Fruit fly (Drosophila melanogaster) whole organism, embryonic: ENCODE data around the gene Ldh.
A peak's percentile ranks its signal among the peaks of the same experiment; 100 is the strongest.

Experiments used
- CG10147 ChIP-seq: fragments of 200-800 bp; sonication (Bioruptor generic); optimal IDR thresholded peaks from 2 replicates; lab custom pipeline; 2019; ENCODE audit warnings: missing biosample characterization, mild to moderate bottlenecking, missing genetic modification characterization, moderate library complexity
- CG1024 ChIP-seq: fragments of 200-800 bp; sonication (Bioruptor generic); IDR thresholded peaks from 2 replicates; pipeline ENCODE4 v1.3.6; 2022; ENCODE audit warnings: missing biosample characterization, missing genetic modification characterization
- CG10267 ChIP-seq: fragments of 200-800 bp; sonication (Bioruptor generic); optimal IDR thresholded peaks from 2 replicates; lab custom pipeline; 2018; ENCODE audit warnings: missing biosample characterization, mild to moderate bottlenecking, missing genetic modification characterization, moderate library complexity
- CG12104 ChIP-seq: fragments of 200-800 bp; sonication (Bioruptor generic); optimal IDR thresholded peaks from 3 replicates; lab custom pipeline; 2016; ENCODE audit warnings: missing biosample characterization, missing genetic modification characterization
- CG1233 ChIP-seq: fragments of 200-800 bp; sonication (Bioruptor generic); optimal IDR thresholded peaks from 4 replicates; lab custom pipeline; 2018; ENCODE audit warnings: missing biosample characterization, mild to moderate bottlenecking, missing genetic modification characterization
- CG13123 ChIP-seq: fragments of 200-800 bp; sonication (Bioruptor generic); optimal IDR thresholded peaks from 2 replicates; lab custom pipeline; 2016; ENCODE audit warnings: missing biosample characterization, missing genetic modification characterization
- CG16779 ChIP-seq: fragments of 200-800 bp; sonication (Bioruptor generic); IDR thresholded peaks from 2 replicates; pipeline ENCODE4 v1.3.6; 2022; ENCODE audit warnings: missing biosample characterization, missing genetic modification characterization
- CG16815 ChIP-seq: fragments of 200-800 bp; sonication (Bioruptor generic); optimal IDR thresholded peaks from 3 replicates; lab custom pipeline; 2017; ENCODE audit warnings: missing biosample characterization, mild to moderate bottlenecking, missing genetic modification characterization
- CG18619 ChIP-seq: fragments of 200-800 bp; sonication (Bioruptor generic); optimal IDR thresholded peaks from 3 replicates; lab custom pipeline; 2017; ENCODE audit warnings: missing biosample characterization, mild to moderate bottlenecking, missing genetic modification characterization
- CG2199 ChIP-seq: fragments of 200-800 bp; sonication (Bioruptor generic); IDR thresholded peaks from 3 replicates; pipeline ENCODE4 v1.3.6; 2022; ENCODE audit warnings: missing biosample characterization, missing genetic modification characterization
- CG30020 ChIP-seq: fragments of 200-800 bp; optimal IDR thresholded peaks from 2 replicates; lab custom pipeline; 2019; ENCODE audit warnings: missing biosample characterization, mild to moderate bottlenecking, missing genetic modification characterization, moderate library complexity
- CG32772 ChIP-seq: fragments of 200-800 bp; sonication (Bioruptor generic); IDR thresholded peaks from 2 replicates; pipeline ENCODE4 v1.3.6; 2022; ENCODE audit warnings: missing biosample characterization, missing genetic modification characterization
- CG3407 ChIP-seq: fragments of 200-800 bp; sonication (Bioruptor generic); optimal IDR thresholded peaks from 2 replicates; lab custom pipeline; 2018; ENCODE audit warnings: missing biosample characterization, mild to moderate bottlenecking, missing genetic modification characterization
- CG34422 ChIP-seq: fragments of 200-800 bp; sonication (Bioruptor generic); IDR thresholded peaks from 3 replicates; pipeline ENCODE4 v1.3.6; 2022; ENCODE audit warnings: missing biosample characterization, missing genetic modification characterization
- CG3726 ChIP-seq: fragments of 200-800 bp; sonication (Bioruptor generic); IDR thresholded peaks from 3 replicates; pipeline ENCODE4, ENCODE4 v1.3.6; 2022; ENCODE audit warnings: missing biosample characterization, missing genetic modification characterization
- CG4404 ChIP-seq: fragments of 200-800 bp; sonication (Bioruptor generic); IDR thresholded peaks from 2 replicates; pipeline ENCODE4 v1.3.6; 2022; ENCODE audit warnings: missing biosample characterization, missing genetic modification characterization
- CG6765 ChIP-seq: fragments of 200-800 bp; sonication (Bioruptor generic); optimal IDR thresholded peaks from 3 replicates; lab custom pipeline; 2017; ENCODE audit warnings: missing biosample characterization, mild to moderate bottlenecking, missing genetic modification characterization
- CG7556 ChIP-seq: fragments of 200-800 bp; sonication (Bioruptor generic); optimal IDR thresholded peaks from 2 replicates; lab custom pipeline; 2017; ENCODE audit warnings: missing biosample characterization, mild to moderate bottlenecking, missing genetic modification characterization
- CG8281 ChIP-seq: fragments of 200-800 bp; sonication (Bioruptor generic); optimal IDR thresholded peaks from 2 replicates; lab custom pipeline; 2018; ENCODE audit warnings: missing biosample characterization, mild to moderate bottlenecking, missing genetic modification characterization, moderate library complexity
- CG8290 ChIP-seq, 3 experiments: fragments of 200-800 bp; sonication (Bioruptor generic); optimal IDR thresholded peaks; 2 replicates each; lab custom pipeline; 2016 to 2019; ENCODE audit warnings: missing biosample characterization in 3 of 3, missing genetic modification characterization in 3 of 3, mild to moderate bottlenecking in 2 of 3, moderate library complexity in 1 of 3
- CG8359 ChIP-seq: fragments of 200-800 bp; sonication (Bioruptor generic); optimal IDR thresholded peaks from 2 replicates; lab custom pipeline; 2017; ENCODE audit warnings: missing biosample characterization, mild to moderate bottlenecking, missing genetic modification characterization, borderline replicate concordance
- CG9215 ChIP-seq: fragments of 200-800 bp; sonication (Bioruptor generic); IDR thresholded peaks from 2 replicates; pipeline ENCODE4 v1.3.6; 2022; ENCODE audit warnings: missing biosample characterization, missing genetic modification characterization
- Dbx ChIP-seq: fragments of 200-800 bp; sonication (Bioruptor generic); IDR thresholded peaks from 3 replicates; pipeline ENCODE4 v1.3.6; 2022; ENCODE audit warnings: missing biosample characterization, missing genetic modification characterization
- Eip74EF ChIP-seq, 2 experiments: fragments of 200-800 bp in 1 of 2; fragments of >200 bp in 1 of 2; sonication (Bioruptor generic) in 1 of 2; optimal IDR thresholded peaks; 2 replicates each; lab custom pipeline; 2017 to 2019; ENCODE audit warnings: missing biosample characterization in 2 of 2, missing genetic modification characterization in 2 of 2, mild to moderate bottlenecking in 1 of 2, moderate library complexity in 1 of 2
- Ets97D ChIP-seq: fragments of 200-800 bp; sonication (Bioruptor generic); optimal IDR thresholded peaks from 3 replicates; lab custom pipeline; 2016; ENCODE audit warnings: missing biosample characterization, missing genetic modification characterization
- Fer2 ChIP-seq: fragments of 200-800 bp; sonication (Bioruptor generic); optimal IDR thresholded peaks from 2 replicates; lab custom pipeline; 2018; ENCODE audit warnings: missing biosample characterization, mild to moderate bottlenecking, missing genetic modification characterization, moderate library complexity
- Gug ChIP-seq: fragments of 200-800 bp; sonication (Bioruptor generic); IDR thresholded peaks from 4 replicates; pipeline ENCODE4 v1.3.6; 2022; ENCODE audit warnings: missing biosample characterization, missing genetic modification characterization
- HLH54F ChIP-seq: fragments of 200-800 bp; sonication (Bioruptor generic); optimal IDR thresholded peaks from 3 replicates; lab custom pipeline; 2016; ENCODE audit warnings: missing biosample characterization, missing genetic modification characterization
- Lpt ChIP-seq: fragments of >200 bp; optimal IDR thresholded peaks from 2 replicates; lab custom pipeline; 2018; ENCODE audit warnings: missing biosample characterization, missing genetic modification characterization
- Meics ChIP-seq: fragments of 200-800 bp; sonication (Bioruptor generic); optimal IDR thresholded peaks from 2 replicates; lab custom pipeline; 2017; ENCODE audit warnings: missing biosample characterization, mild to moderate bottlenecking, missing genetic modification characterization
- NFAT ChIP-seq: fragments of 200-800 bp; sonication (Bioruptor generic); IDR thresholded peaks from 2 replicates; pipeline ENCODE4 v1.3.6; 2022; ENCODE audit warnings: missing biosample characterization, missing genetic modification characterization
- NK7.1 ChIP-seq: fragments of 200-800 bp; sonication (Bioruptor generic); optimal IDR thresholded peaks from 3 replicates; lab custom pipeline; 2016; ENCODE audit warnings: missing biosample characterization, missing genetic modification characterization
- Sry-δ ChIP-seq: fragments of 200-800 bp; sonication (Bioruptor generic); optimal IDR thresholded peaks from 2 replicates; lab custom pipeline; 2016; ENCODE audit warnings: missing biosample characterization, missing genetic modification characterization
- ap ChIP-seq: fragments of 200-800 bp; sonication (Bioruptor generic); IDR thresholded peaks from 2 replicates; pipeline ENCODE4 v1.3.6; 2022; ENCODE audit warnings: missing biosample characterization, missing genetic modification characterization
- cas ChIP-seq: fragments of 200-800 bp; sonication (Bioruptor generic); IDR thresholded peaks from 2 replicates; pipeline ENCODE4 v1.3.6; 2022; ENCODE audit warnings: missing biosample characterization, missing genetic modification characterization
- dan ChIP-seq: fragments of 200-800 bp; sonication (Bioruptor generic); IDR thresholded peaks from 2 replicates; pipeline ENCODE4 v1.3.6; 2022; ENCODE audit warnings: missing biosample characterization, missing genetic modification characterization
- inv ChIP-seq: fragments of 200-800 bp; sonication (Bioruptor generic); IDR thresholded peaks from 2 replicates; pipeline ENCODE4 v1.3.6; 2022; ENCODE audit warnings: missing biosample characterization, missing genetic modification characterization; ENCODE audit not compliant: partially characterized antibody
- jumu ChIP-seq: fragments of 200-800 bp; sonication (Bioruptor generic); optimal IDR thresholded peaks from 3 replicates; lab custom pipeline; 2016; ENCODE audit warnings: missing biosample characterization, missing genetic modification characterization
- lov ChIP-seq, 2 experiments: fragments of 200-800 bp in 1 of 2; fragments of >200 bp in 1 of 2; sonication (Bioruptor generic) in 1 of 2; IDR thresholded peaks in 1 of 2; optimal IDR thresholded peaks in 1 of 2; 2 replicates in 1 of 2; 3 replicates in 1 of 2; pipeline versions ENCODE4 v1.3.6 to Lab custom; 2017 to 2022; ENCODE audit warnings: missing biosample characterization in 1 of 2, missing genetic modification characterization in 1 of 2
- nom ChIP-seq: fragments of 200-800 bp; sonication (Bioruptor generic); optimal IDR thresholded peaks from 2 replicates; lab custom pipeline; 2017; ENCODE audit warnings: missing biosample characterization, missing genetic modification characterization, mild to moderate bottlenecking, moderate library complexity, missing genetic modification reagents
- oc ChIP-seq: fragments of 200-800 bp; sonication (Bioruptor generic); optimal IDR thresholded peaks from 2 replicates; lab custom pipeline; 2018; ENCODE audit warnings: missing biosample characterization, mild to moderate bottlenecking, missing genetic modification characterization, moderate library complexity
- pb ChIP-seq: fragments of 200-800 bp; sonication (Bioruptor generic); optimal IDR thresholded peaks from 3 replicates; lab custom pipeline; 2016; ENCODE audit warnings: missing biosample characterization, missing genetic modification characterization
- pnt ChIP-seq: fragments of 200-800 bp; sonication (Bioruptor generic); optimal IDR thresholded peaks from 3 replicates; lab custom pipeline; 2016; ENCODE audit warnings: missing biosample characterization, missing genetic modification characterization
- sd ChIP-seq: fragments of 200-800 bp; sonication (Bioruptor generic); optimal IDR thresholded peaks from 3 replicates; lab custom pipeline; 2018; ENCODE audit warnings: missing biosample characterization, mild to moderate bottlenecking, missing genetic modification characterization, moderate library complexity
- seq ChIP-seq: fragments of 200-800 bp; sonication (Bioruptor generic); IDR thresholded peaks from 2 replicates; pipeline ENCODE4 v1.3.6; 2022; ENCODE audit warnings: missing biosample characterization, missing genetic modification characterization
- slou ChIP-seq: fragments of 200-800 bp; sonication (Bioruptor generic); optimal IDR thresholded peaks from 3 replicates; lab custom pipeline; 2016; ENCODE audit warnings: missing biosample characterization, missing genetic modification characterization
- usp ChIP-seq: fragments of >200 bp; optimal IDR thresholded peaks from 2 replicates; lab custom pipeline; 2017; ENCODE audit warnings: missing biosample characterization, missing genetic modification characterization
- zen ChIP-seq: fragments of 200-800 bp; sonication (Bioruptor generic); optimal IDR thresholded peaks from 3 replicates; lab custom pipeline; 2018; ENCODE audit warnings: missing biosample characterization, mild to moderate bottlenecking, missing genetic modification characterization, moderate library complexity

Gene Ldh

DNA sequence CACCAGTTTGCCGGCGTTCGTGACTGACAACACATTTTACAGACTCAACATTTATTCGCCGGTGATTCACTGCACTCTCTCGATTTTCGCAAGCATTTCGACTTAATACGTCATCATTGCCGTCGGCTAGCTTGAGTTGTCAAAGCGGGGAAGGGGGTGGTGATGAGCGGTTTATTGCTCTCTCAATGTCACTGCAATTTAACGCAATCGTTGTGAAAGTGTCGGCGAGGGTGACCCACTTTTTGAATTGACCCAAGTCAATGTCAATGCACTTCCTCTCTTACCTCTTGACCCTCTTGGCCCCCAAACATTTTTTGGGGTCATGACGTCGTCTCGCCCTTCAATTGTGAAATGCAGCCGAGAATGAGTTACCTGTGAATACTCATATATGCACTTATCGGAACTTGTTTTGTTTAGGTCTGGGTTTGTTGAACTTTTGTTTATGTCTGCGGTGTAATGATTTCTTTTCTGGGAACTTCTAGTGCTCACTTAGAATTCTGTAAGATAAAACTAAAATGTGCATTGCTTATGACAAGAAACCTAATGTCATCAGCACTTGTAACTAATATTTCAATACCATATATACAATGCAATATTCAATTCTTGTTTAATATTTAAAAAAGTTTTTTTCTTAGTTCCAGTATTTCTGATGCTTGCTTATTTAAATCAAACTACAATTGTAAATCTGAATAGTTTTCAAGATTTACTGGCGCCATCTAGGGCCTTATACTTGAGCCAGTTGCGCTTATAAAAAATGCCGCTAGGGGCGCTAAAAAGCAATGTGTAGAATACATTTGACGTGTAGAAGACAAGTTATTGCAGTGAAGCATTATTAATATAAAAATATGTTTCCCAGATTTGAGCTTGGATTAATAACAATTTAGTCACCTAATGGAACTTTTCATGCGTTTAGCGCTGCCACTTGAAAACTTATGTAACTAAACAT is 1.7 kb upstream of the Ldh start (continued):
- no peak for TF ChIP-seq CG1233 (GFP tag; lab: Kevin White, UChicago)
- TF ChIP-seq CG10147 (GFP tag; lab: Kevin White, UChicago), result no peak
- no peak for TF ChIP-seq CG30020
- peak; percentile 27 for TF ChIP-seq CG8290 (GFP tag; optimal IDR thresholded peaks at IDR 0.05; lab: Kevin White, UChicago)
- peak in 1 of 2 experiments; percentile 54 for TF ChIP-seq CG8290 (tag; optimal IDR thresholded peaks at IDR 0.05; lab: Kevin White, UChicago)
- no peak for TF ChIP-seq inv (GFP tag; lab: Robert Waterston, UW)
- no peak for TF ChIP-seq CG13123
- no peak for TF ChIP-seq usp (GFP tag; lab: Kevin White, UChicago)
- TF ChIP-seq CG16815 (GFP tag; lab: Kevin White, UChicago), result no peak
- peak; percentile 7 for TF ChIP-seq Sry-δ (GFP tag; lab: Kevin White, UChicago)
- peak; percentile 45 for TF ChIP-seq Meics (GFP tag; lab: Kevin White, UChicago)
- peak; percentile 27; the same call in 1 of the 2 replicates for TF ChIP-seq CG32772 (GFP tag; lab: Robert Waterston, UW)
- peak; percentile 7 for TF ChIP-seq Ets97D
- no peak for TF ChIP-seq CG18619 (GFP tag; lab: Kevin White, UChicago)
- no peak for TF ChIP-seq CG1024 (GFP tag; lab: Robert Waterston, UW)
- no peak for TF ChIP-seq seq (GFP tag; lab: Robert Waterston, UW)
- TF ChIP-seq CG10267 (tag; lab: Kevin White, UChicago), result peak; percentile 42
- no peak for TF ChIP-seq lov (optimal IDR thresholded peaks at IDR 0.05; lab: Kevin White, UChicago)
- TF ChIP-seq lov (GFP tag; IDR thresholded peaks at IDR 0.05; lab: Robert Waterston, UW), result no peak
- TF ChIP-seq pb (GFP tag; lab: Kevin White, UChicago), result no peak
- TF ChIP-seq slou, result peak; percentile 45
- no peak for TF ChIP-seq CG3407 (GFP tag; lab: Kevin White, UChicago)
- no peak for TF ChIP-seq nom (GFP tag; lab: Kevin White, UChicago)
- TF ChIP-seq sd (tag; lab: Kevin White, UChicago), result peak; percentile 28
- peak; percentile 26 for TF ChIP-seq pnt (GFP tag; lab: Kevin White, UChicago)
- TF ChIP-seq Gug, result 0 out of 4 replicates have a peak, but pooled peaks have one; percentile 21
- TF ChIP-seq CG4404, result no peak
- peak; percentile 67; the same call in 1 of the 3 replicates for TF ChIP-seq Dbx (GFP tag; lab: Robert Waterston, UW)
- TF ChIP-seq HLH54F (GFP tag; lab: Kevin White, UChicago), result peak; percentile 27
- TF ChIP-seq CG6765 (GFP tag; lab: Kevin White, UChicago), result no peak
- TF ChIP-seq CG7556 (GFP tag; lab: Kevin White, UChicago), result no peak
- no peak for TF ChIP-seq CG8359 (GFP tag; lab: Kevin White, UChicago)
- peak; percentile 18; the same call in 1 of the 3 replicates for TF ChIP-seq CG34422
- TF ChIP-seq CG12104 (GFP tag; lab: Kevin White, UChicago), result no peak
- TF ChIP-seq oc, result no peak
- TF ChIP-seq zen, result peak; percentile 24
- no peak for TF ChIP-seq CG16779 (GFP tag; lab: Robert Waterston, UW)
- peak; percentile 78 for TF ChIP-seq NFAT
- peak; percentile 84; the same call in 2 of the 3 replicates for TF ChIP-seq CG2199 (GFP tag; lab: Robert Waterston, UW)
- no peak for TF ChIP-seq Fer2
- TF ChIP-seq NK7.1 (GFP tag; lab: Kevin White, UChicago), result peak; percentile 19
- TF ChIP-seq Lpt, result no peak
- no peak for TF ChIP-seq CG9215 (GFP tag; lab: Robert Waterston, UW)
- no peak for TF ChIP-seq CG3726 (GFP tag; lab: Robert Waterston, UW)
- TF ChIP-seq dan, result no peak
- TF ChIP-seq jumu (GFP tag; lab: Kevin White, UChicago), result no peak
- TF ChIP-seq cas, result no peak
- no peak for TF ChIP-seq ap
- no peak for TF ChIP-seq Eip74EF (GFP tag; optimal IDR thresholded peaks at IDR 0.05; lab: Kevin White, UChicago)
- no peak for TF ChIP-seq CG8281 (tag; lab: Kevin White, UChicago)
